Worm (Caenorhabditis elegans) whole organism, L3 larva: ENCODE data around the gene srbc-40.

ENCODE experiments used
- R02D3.7 ChIP-seq: fragments of 150-350 bp; optimal IDR thresholded peaks from 2 replicates; lab custom pipeline; 2014; ENCODE audit warnings: missing biosample characterization, missing genetic modification characterization
- aly-2 ChIP-seq: fragments of 150-350 bp; optimal IDR thresholded peaks from 2 replicates; lab custom pipeline; 2014; ENCODE audit warnings: missing biosample characterization, missing genetic modification characterization
- ama-1 ChIP-seq: fragments of 150-350 bp; optimal IDR thresholded peaks from 2 replicates; lab custom pipeline; 2018
- ceh-16 ChIP-seq: sonication (generic microtip); optimal IDR thresholded peaks from 2 replicates; lab custom pipeline; 2017; ENCODE audit warnings: missing biosample characterization, missing genetic modification characterization
- ceh-28 ChIP-seq: fragments of 150-350 bp; optimal IDR thresholded peaks from 2 replicates; lab custom pipeline; 2014; ENCODE audit warnings: missing biosample characterization, missing genetic modification reagents, missing genetic modification characterization
- ceh-9 ChIP-seq: sonication (generic microtip); optimal IDR thresholded peaks from 2 replicates; lab custom pipeline; 2018; ENCODE audit warnings: missing biosample characterization, missing genetic modification characterization
- daf-12 ChIP-seq: fragments of 150-350 bp; optimal IDR thresholded peaks from 2 replicates; lab custom pipeline; 2014; ENCODE audit warnings: missing biosample characterization, missing genetic modification reagents, missing genetic modification characterization
- egl-5 ChIP-seq: fragments of 150-350 bp; optimal IDR thresholded peaks from 2 replicates; lab custom pipeline; 2017; ENCODE audit warnings: missing biosample characterization, missing genetic modification reagents, missing genetic modification characterization, inconsistent platforms
- elt-2 ChIP-seq: sonication (generic microtip); optimal IDR thresholded peaks from 2 replicates; lab custom pipeline; 2016; ENCODE audit warnings: missing genetic modification reagents, mild to moderate bottlenecking, missing genetic modification characterization, missing compliant biosample characterization
- elt-3 ChIP-seq, 3 experiments: fragments of 150-350 bp in 1 of 3; sonication (generic microtip) in 2 of 3; optimal IDR thresholded peaks; 2 replicates in 2 of 3; 4 replicates in 1 of 3; lab custom pipeline; 2014 to 2017; ENCODE audit warnings: missing biosample characterization in 3 of 3, missing genetic modification characterization in 3 of 3
- fkh-2 ChIP-seq: fragments of 150-350 bp; optimal IDR thresholded peaks from 2 replicates; lab custom pipeline; 2014; ENCODE audit warnings: missing biosample characterization, missing genetic modification reagents, missing genetic modification characterization
- fos-1 ChIP-seq: fragments of 150-350 bp; optimal IDR thresholded peaks from 2 replicates; lab custom pipeline; 2014; ENCODE audit warnings: missing biosample characterization, missing genetic modification characterization
- hmg-11 ChIP-seq: sonication (generic microtip); optimal IDR thresholded peaks from 2 replicates; lab custom pipeline; 2016; ENCODE audit warnings: missing genetic modification characterization, missing compliant biosample characterization
- jun-1 ChIP-seq: fragments of 150-350 bp; optimal IDR thresholded peaks from 2 replicates; lab custom pipeline; 2014; ENCODE audit warnings: missing biosample characterization, missing genetic modification reagents, missing genetic modification characterization
- lin-15B ChIP-seq: fragments of 150-350 bp; optimal IDR thresholded peaks from 2 replicates; lab custom pipeline; 2014; ENCODE audit warnings: missing biosample characterization, missing genetic modification characterization
- lin-39 ChIP-seq: fragments of 150-350 bp; optimal IDR thresholded peaks from 2 replicates; lab custom pipeline; 2018; ENCODE audit warnings: missing biosample characterization, missing genetic modification reagents, missing genetic modification characterization
- lsy-12 ChIP-seq: sonication (generic microtip); optimal IDR thresholded peaks from 2 replicates; lab custom pipeline; 2016; ENCODE audit warnings: mild to moderate bottlenecking, missing genetic modification characterization, missing compliant biosample characterization
- mdl-1 ChIP-seq: fragments of 150-350 bp; optimal IDR thresholded peaks from 2 replicates; lab custom pipeline; 2014; ENCODE audit warnings: missing biosample characterization, missing genetic modification characterization
- mml-1 ChIP-seq: fragments of 150-350 bp; sonication (generic microtip); optimal IDR thresholded peaks from 3 replicates; lab custom pipeline; 2014; ENCODE audit warnings: missing biosample characterization, missing genetic modification characterization
- nfya-1 ChIP-seq: sonication (generic microtip); optimal IDR thresholded peaks from 2 replicates; lab custom pipeline; 2017; ENCODE audit warnings: missing genetic modification characterization, mild to moderate bottlenecking, missing compliant biosample characterization, antibody characterized with exemption, moderate library complexity; ENCODE audit not compliant: insufficient read depth
- nhr-11 ChIP-seq: fragments of 150-350 bp; optimal IDR thresholded peaks from 2 replicates; lab custom pipeline; 2014; ENCODE audit warnings: missing biosample characterization, missing genetic modification characterization
- nhr-12 ChIP-seq: fragments of 150-350 bp; optimal IDR thresholded peaks from 2 replicates; lab custom pipeline; 2014; ENCODE audit warnings: missing biosample characterization, missing genetic modification characterization
- nhr-23 ChIP-seq: fragments of 150-350 bp; optimal IDR thresholded peaks from 2 replicates; lab custom pipeline; 2014; ENCODE audit warnings: missing biosample characterization, missing genetic modification reagents, missing genetic modification characterization
- nhr-25 ChIP-seq: sonication (generic microtip); optimal IDR thresholded peaks from 2 replicates; lab custom pipeline; 2017; ENCODE audit warnings: missing biosample characterization, missing genetic modification characterization
- nhr-28 ChIP-seq: fragments of 150-350 bp; optimal IDR thresholded peaks from 2 replicates; lab custom pipeline; 2014; ENCODE audit warnings: missing biosample characterization, missing genetic modification characterization
- nhr-43 ChIP-seq: sonication (generic microtip); optimal IDR thresholded peaks from 2 replicates; lab custom pipeline; 2016; ENCODE audit warnings: mild to moderate bottlenecking, missing genetic modification characterization, missing compliant biosample characterization; ENCODE audit not compliant: poor library complexity, severe bottlenecking
- nhr-76 ChIP-seq: fragments of 150-350 bp; sonication (generic microtip); optimal IDR thresholded peaks from 5 replicates; lab custom pipeline; 2014; ENCODE audit warnings: missing biosample characterization, missing genetic modification characterization
- nhr-77 ChIP-seq: fragments of 150-350 bp; optimal IDR thresholded peaks from 2 replicates; lab custom pipeline; 2014; ENCODE audit warnings: missing biosample characterization, missing genetic modification characterization
- pha-4 ChIP-seq: fragments of 150-350 bp; optimal IDR thresholded peaks from 2 replicates; lab custom pipeline; 2014; ENCODE audit warnings: missing biosample characterization, missing genetic modification reagents, missing genetic modification characterization
- pqm-1 ChIP-seq: fragments of 150-350 bp; optimal IDR thresholded peaks from 2 replicates; lab custom pipeline; 2017; ENCODE audit warnings: missing biosample characterization, missing genetic modification characterization, inconsistent platforms
- skn-1 ChIP-seq: fragments of 150-350 bp; optimal IDR thresholded peaks from 2 replicates; lab custom pipeline; 2014; ENCODE audit warnings: missing biosample characterization, missing genetic modification characterization
- tbx-2 ChIP-seq: sonication (generic microtip); optimal IDR thresholded peaks from 2 replicates; lab custom pipeline; 2016; ENCODE audit warnings: mild to moderate bottlenecking, missing genetic modification characterization, missing compliant biosample characterization
- unc-39 ChIP-seq: sonication (generic microtip); optimal IDR thresholded peaks from 4 replicates; lab custom pipeline; 2017; ENCODE audit warnings: missing biosample characterization, missing genetic modification characterization
- unc-62 ChIP-seq: fragments of 150-350 bp; sonication (generic microtip); optimal IDR thresholded peaks from 4 replicates; lab custom pipeline; 2014; ENCODE audit warnings: missing biosample characterization, missing genetic modification reagents, missing genetic modification characterization
- zag-1 ChIP-seq: fragments of 150-350 bp; optimal IDR thresholded peaks from 2 replicates; lab custom pipeline; 2014; ENCODE audit warnings: missing biosample characterization, missing genetic modification characterization
- ztf-11 ChIP-seq: fragments of 150-350 bp; optimal IDR thresholded peaks from 2 replicates; lab custom pipeline; 2014; ENCODE audit warnings: missing biosample characterization, missing genetic modification characterization
- ztf-4 ChIP-seq: fragments of 150-350 bp; optimal IDR thresholded peaks from 2 replicates; lab custom pipeline; 2014; ENCODE audit warnings: missing biosample characterization, missing genetic modification characterization

Gene srbc-40

DNA sequence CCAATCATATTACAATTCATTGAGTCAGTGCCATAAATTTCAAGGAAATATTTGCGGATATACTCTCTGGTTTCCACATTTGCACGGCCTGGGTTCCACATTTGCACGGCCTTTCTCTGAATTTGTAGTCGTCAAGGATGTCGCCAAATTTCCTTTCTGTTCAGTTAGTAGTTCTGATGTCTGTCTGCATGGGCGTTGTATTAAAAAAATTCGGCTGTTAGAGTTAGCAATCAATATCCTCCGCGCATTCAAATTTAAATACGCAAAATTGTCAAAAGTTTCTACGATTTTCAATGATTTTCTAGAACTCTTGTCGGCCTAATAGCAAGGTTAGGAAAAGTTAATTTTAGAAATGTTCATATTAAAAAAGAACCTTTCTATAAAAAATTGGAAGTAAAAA lies 23.7 kb downstream of the srbc-40 start, which contains the start of gene srj-52:
srj-52 (minus strand) TSS at position 101 of the 400 bp plus-strand sequence.
- TF ChIP-seq ztf-11 (tag; lab: Kevin White, UChicago), result no peak
- no peak for TF ChIP-seq jun-1 (tag; lab: Kevin White, UChicago)
- TF ChIP-seq nfya-1 (tag; lab: Kevin White, UChicago), result no peak
- TF ChIP-seq elt-2 (tag; lab: Kevin White, UChicago), result no peak
- no peak for TF ChIP-seq lin-39
- TF ChIP-seq nhr-11, result no peak
- no peak for TF ChIP-seq fkh-2

DNA sequence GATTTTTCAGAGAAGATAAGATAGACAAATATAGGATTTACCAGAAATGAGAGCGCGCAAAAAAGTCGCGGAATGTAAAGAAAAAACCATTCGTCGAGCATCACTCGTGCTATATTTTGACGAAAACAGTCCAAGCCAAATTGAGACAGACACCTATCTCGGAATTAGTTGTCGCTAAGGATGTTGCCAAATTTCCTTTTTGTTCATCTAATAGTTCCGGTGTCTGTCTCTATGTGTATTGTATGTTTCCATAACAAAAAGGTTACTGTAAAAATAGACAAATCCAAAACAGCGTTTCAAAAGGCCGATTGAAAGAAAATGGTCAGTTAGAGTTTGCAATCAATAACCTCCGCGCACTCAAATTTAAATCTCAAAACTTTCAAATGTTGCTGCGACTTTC lies 25.0 kb downstream of the srbc-40 start, which contains the start of gene srj-53:
srj-53 (minus strand) TSS at position 101 of the 400 bp plus-strand sequence.
- no peak for TF ChIP-seq pqm-1 (tag; lab: Kevin White, UChicago)
- TF ChIP-seq skn-1 (tag; lab: Kevin White, UChicago), result no peak
- TF ChIP-seq egl-5 (tag; lab: Kevin White, UChicago), result no peak
- no peak for TF ChIP-seq nhr-28 (tag; lab: Kevin White, UChicago)
- TF ChIP-seq ama-1, result no peak
- no peak for TF ChIP-seq ceh-16 (tag; lab: Kevin White, UChicago)
- TF ChIP-seq elt-3 (tag; optimal IDR thresholded peaks at IDR 0.05; lab: Kevin White, UChicago), result no peak
- no peak for TF ChIP-seq ztf-4
- TF ChIP-seq nhr-23 (tag; lab: Kevin White, UChicago), result no peak
- TF ChIP-seq mdl-1, result no peak
- TF ChIP-seq hmg-11 (tag; lab: Kevin White, UChicago), result no peak
- no peak for TF ChIP-seq unc-62
- no peak for TF ChIP-seq nhr-25
- no peak for TF ChIP-seq jun-1 (tag; lab: Kevin White, UChicago)

- TF ChIP-seq nhr-12 (no peak), pha-4 (tag; lab: Kevin White, UChicago) (no peak), mdl-1 (no peak), nhr-28 (tag; lab: Kevin White, UChicago) (no peak), ceh-28 (tag; lab: Kevin White, UChicago) (no peak), skn-1 (tag; lab: Kevin White, UChicago) (no peak), nhr-43 (tag; lab: Kevin White, UChicago) (no peak), egl-5 (tag; lab: Kevin White, UChicago) (no peak), mml-1 (tag; lab: Kevin White, UChicago) (no peak), tbx-2 (tag; lab: Kevin White, UChicago) (no peak), nhr-76 (tag; lab: Kevin White, UChicago) (no peak), unc-39 (no peak), lin-39 (no peak), zag-1 (tag; lab: Kevin White, UChicago) (no peak)
- TF ChIP-seq, all 47 proteins: peak for 0
Measured at ce11 chrV:692720-693422, 26.8 kb downstream of the srbc-40 start, which contains the start of gene srx-4. Gene srx-4 (minus strand): TSS chrV:692770.

DNA sequence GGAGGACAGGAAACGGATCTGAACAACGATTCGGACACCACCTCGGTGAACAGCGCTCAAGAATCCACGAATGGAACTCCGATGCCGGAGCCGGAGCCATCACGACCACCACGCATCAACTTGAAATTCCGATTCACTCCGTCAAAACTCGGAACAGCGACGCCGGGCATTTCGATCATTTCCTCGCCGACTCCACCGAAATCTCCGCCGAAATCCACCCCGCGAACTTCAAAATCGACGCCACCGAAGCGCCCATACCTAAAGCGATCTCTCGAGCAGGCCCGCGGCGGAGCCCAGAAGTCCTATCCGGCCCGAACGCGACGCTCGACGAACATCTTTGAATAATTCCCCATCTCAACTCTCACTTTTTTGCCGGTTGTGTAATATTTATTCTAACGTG lies 30.1 kb downstream of the srbc-40 start:
- TF ChIP-seq nhr-11 (no peak), lsy-12 (tag; lab: Kevin White, UChicago) (no peak), pqm-1 (tag; lab: Kevin White, UChicago) (no peak), ceh-28 (tag; lab: Kevin White, UChicago) (no peak), nhr-76 (tag; lab: Kevin White, UChicago) (no peak), ceh-9 (tag; lab: Kevin White, UChicago) (no peak), nhr-23 (tag; lab: Kevin White, UChicago) (no peak), lin-39 (no peak)

DNA sequence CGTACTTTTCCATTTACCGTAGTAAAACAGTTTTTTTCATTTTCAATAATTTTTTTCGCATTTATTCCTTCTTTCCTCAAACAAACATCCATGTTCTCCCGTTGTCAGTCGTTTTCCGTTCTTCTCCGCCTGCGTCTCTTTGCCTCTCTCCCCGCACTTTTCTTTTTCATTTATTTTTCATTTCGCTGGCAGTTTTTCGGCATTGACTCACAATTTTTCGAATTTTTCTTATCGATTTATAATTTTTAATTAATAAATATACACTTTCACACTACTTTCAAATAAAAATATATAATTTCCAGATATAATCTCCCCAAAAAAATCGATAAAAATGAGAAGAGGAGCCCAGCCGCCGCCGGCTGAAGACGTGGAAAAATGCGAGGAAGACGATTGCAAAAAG lies 32.2 kb downstream of the srbc-40 start, which contains the start of gene H25P19.1:
H25P19.1 (plus strand) TSS at position 301 of the 400 bp plus-strand sequence.
- TF ChIP-seq pha-4 (tag; lab: Kevin White, UChicago) (no peak), ztf-4 (no peak), daf-12 (tag; lab: Kevin White, UChicago) (no peak), R02D3.7 (no peak), aly-2 (tag; lab: Kevin White, UChicago) (no peak), unc-62 (no peak), ceh-9 (tag; lab: Kevin White, UChicago) (no peak), lin-15B (tag; lab: Kevin White, UChicago) (no peak), fkh-2 (no peak), unc-39 (no peak), nhr-25 (no peak), ztf-11 (tag; lab: Kevin White, UChicago) (no peak), fos-1 (tag; lab: Kevin White, UChicago) (no peak), ama-1 (no peak), hmg-11 (tag; lab: Kevin White, UChicago) (no peak), nhr-77 (tag; lab: Kevin White, UChicago) (no peak)
